Fruit fly (Drosophila melanogaster) whole organism, embryonic: ENCODE measurements around the gene CG11905.
A peak's percentile ranks its signal among the peaks of the same experiment; 100 is the strongest.

ENCODE experiments used
- ATbp ChIP-seq: fragments of 200-800 bp; sonication (Bioruptor generic); optimal IDR thresholded peaks from 2 replicates; lab custom pipeline; 2017; ENCODE audit warnings: missing biosample characterization, mild to moderate bottlenecking, missing genetic modification characterization, missing genetic modification reagents
- Adf1 ChIP-seq: fragments of 200-800 bp; sonication (Bioruptor generic); IDR thresholded peaks from 2 replicates; pipeline ENCODE4 v1.3.6; 2022; ENCODE audit warnings: missing biosample characterization, missing genetic modification characterization
- Atf6 ChIP-seq: fragments of 200-800 bp; sonication (Bioruptor generic); IDR thresholded peaks from 2 replicates; pipeline ENCODE4 v1.3.6; 2022; ENCODE audit warnings: missing biosample characterization, missing genetic modification characterization
- Blimp-1 ChIP-seq: fragments of 200-800 bp; sonication (Bioruptor generic); optimal IDR thresholded peaks from 3 replicates; lab custom pipeline; 2018; ENCODE audit warnings: missing biosample characterization, missing genetic modification characterization, mild to moderate bottlenecking, moderate library complexity, missing genetic modification reagents
- CG10979 ChIP-seq: fragments of 200-800 bp; sonication (Bioruptor generic); optimal IDR thresholded peaks from 2 replicates; lab custom pipeline; 2018; ENCODE audit warnings: missing biosample characterization, mild to moderate bottlenecking, missing genetic modification characterization, moderate library complexity
- CG11247 ChIP-seq: fragments of 200-800 bp; sonication (Bioruptor generic); IDR thresholded peaks from 2 replicates; pipeline ENCODE4 v1.3.6; 2022; ENCODE audit warnings: missing biosample characterization, missing genetic modification characterization
- CG13287 ChIP-seq: fragments of 200-800 bp; sonication (Bioruptor generic); IDR thresholded peaks from 2 replicates; pipeline ENCODE4 v1.3.6; 2022; ENCODE audit warnings: missing biosample characterization, missing genetic modification characterization; ENCODE audit not compliant: partially characterized antibody
- CG13296 ChIP-seq: fragments of 200-800 bp; sonication (Bioruptor generic); optimal IDR thresholded peaks from 3 replicates; lab custom pipeline; 2018; ENCODE audit warnings: missing biosample characterization, mild to moderate bottlenecking, missing genetic modification characterization
- CG14710 ChIP-seq: fragments of 200-800 bp; sonication (Bioruptor generic); optimal IDR thresholded peaks from 3 replicates; lab custom pipeline; 2019; ENCODE audit warnings: missing biosample characterization, mild to moderate bottlenecking, missing genetic modification characterization, moderate library complexity
- CG1602 ChIP-seq: fragments of 200-800 bp; sonication (Bioruptor generic); optimal IDR thresholded peaks from 3 replicates; lab custom pipeline; 2016; ENCODE audit warnings: missing biosample characterization, missing genetic modification characterization
- CG17361 ChIP-seq: fragments of 200-800 bp; sonication (Bioruptor generic); IDR thresholded peaks from 3 replicates; pipeline ENCODE4 v1.3.6; 2022; ENCODE audit warnings: missing biosample characterization, missing genetic modification characterization
- CG31365 ChIP-seq: fragments of 200-800 bp; sonication (Bioruptor generic); optimal IDR thresholded peaks from 2 replicates; lab custom pipeline; 2018; ENCODE audit warnings: missing biosample characterization, mild to moderate bottlenecking, missing genetic modification characterization
- CG32532 ChIP-seq: fragments of 200-800 bp; sonication (Bioruptor generic); IDR thresholded peaks from 2 replicates; pipeline ENCODE4 v1.3.6; 2022; ENCODE audit warnings: missing biosample characterization, missing genetic modification characterization
- CG42726 ChIP-seq: fragments of 200-800 bp; sonication (Bioruptor generic); IDR thresholded peaks from 2 replicates; pipeline ENCODE4 v1.3.6; 2022; ENCODE audit warnings: missing biosample characterization, missing genetic modification characterization; ENCODE audit not compliant: partially characterized antibody
- CG43689 ChIP-seq: fragments of 200-800 bp; sonication (Bioruptor generic); IDR thresholded peaks from 2 replicates; pipeline ENCODE4 v1.3.6; 2022; ENCODE audit warnings: missing biosample characterization, missing genetic modification characterization
- CG5180 ChIP-seq: fragments of 200-800 bp; sonication (Bioruptor generic); optimal IDR thresholded peaks from 3 replicates; lab custom pipeline; 2017; ENCODE audit warnings: missing biosample characterization, missing genetic modification characterization, mild to moderate bottlenecking, moderate library complexity, missing genetic modification reagents
- CG8290 ChIP-seq, 3 experiments: fragments of 200-800 bp; sonication (Bioruptor generic); optimal IDR thresholded peaks; 2 replicates each; lab custom pipeline; 2016 to 2019; ENCODE audit warnings: missing biosample characterization in 3 of 3, missing genetic modification characterization in 3 of 3, mild to moderate bottlenecking in 2 of 3, moderate library complexity in 1 of 3
- CG8388 ChIP-seq: fragments of 200-800 bp; sonication (Bioruptor generic); optimal IDR thresholded peaks from 2 replicates; lab custom pipeline; 2019; ENCODE audit warnings: missing biosample characterization, mild to moderate bottlenecking, missing genetic modification characterization, moderate library complexity
- Chrac-16 ChIP-seq: fragments of 200-800 bp; sonication (Bioruptor generic); optimal IDR thresholded peaks from 3 replicates; lab custom pipeline; 2016; ENCODE audit warnings: missing biosample characterization, missing genetic modification characterization
- Dfd ChIP-seq, 2 experiments: fragments of >200 bp; optimal IDR thresholded peaks; 2 replicates each; lab custom pipeline; 2017; ENCODE audit warnings: missing biosample characterization in 2 of 2, missing genetic modification characterization in 2 of 2
- Hmx ChIP-seq: fragments of 200-800 bp; sonication (Bioruptor generic); optimal IDR thresholded peaks from 2 replicates; lab custom pipeline; 2016; ENCODE audit warnings: missing biosample characterization, missing genetic modification characterization
- Lpt ChIP-seq: fragments of >200 bp; optimal IDR thresholded peaks from 2 replicates; lab custom pipeline; 2018; ENCODE audit warnings: missing biosample characterization, missing genetic modification characterization
- Med ChIP-seq: fragments of 200-800 bp; sonication (Bioruptor generic); peaks from one replicate; lab custom pipeline; 2016; ENCODE audit warnings: missing biosample characterization, missing genetic modification characterization, mild to moderate bottlenecking, inconsistent platforms, moderate library complexity
- Nf-YA ChIP-seq: fragments of 200-800 bp; sonication (Bioruptor generic); IDR thresholded peaks from 2 replicates; pipeline ENCODE4 v1.3.6; 2022; ENCODE audit warnings: missing biosample characterization, missing genetic modification characterization
- Side ChIP-seq: fragments of 200-800 bp; sonication (Bioruptor generic); optimal IDR thresholded peaks from 2 replicates; lab custom pipeline; 2016; ENCODE audit warnings: missing biosample characterization, missing genetic modification characterization
- Six4 ChIP-seq: fragments of 200-800 bp; sonication (Bioruptor generic); optimal IDR thresholded peaks from 2 replicates; lab custom pipeline; 2016; ENCODE audit warnings: missing biosample characterization, missing genetic modification characterization
- amos ChIP-seq: fragments of 200-800 bp; sonication (Bioruptor generic); IDR thresholded peaks from 2 replicates; pipeline ENCODE4 v1.3.6; 2022; ENCODE audit warnings: missing biosample characterization, missing genetic modification characterization; ENCODE audit not compliant: partially characterized antibody
- bbx ChIP-seq: fragments of 200-800 bp; sonication (Bioruptor generic); IDR thresholded peaks from 2 replicates; pipeline ENCODE4 v1.3.6; 2022; ENCODE audit warnings: missing biosample characterization, missing genetic modification characterization; ENCODE audit not compliant: partially characterized antibody
- bigmax ChIP-seq: fragments of 200-800 bp; sonication (Bioruptor generic); optimal IDR thresholded peaks from 2 replicates; lab custom pipeline; 2018; ENCODE audit warnings: missing biosample characterization, mild to moderate bottlenecking, missing genetic modification characterization
- btn ChIP-seq: fragments of 200-800 bp; sonication (Bioruptor generic); optimal IDR thresholded peaks from 2 replicates; lab custom pipeline; 2016; ENCODE audit warnings: missing biosample characterization, missing genetic modification characterization
- chif ChIP-seq, 2 experiments: fragments of 200-800 bp; sonication (Bioruptor generic); optimal IDR thresholded peaks; 3 replicates each; lab custom pipeline; 2016; ENCODE audit warnings: missing biosample characterization in 2 of 2, missing genetic modification characterization in 2 of 2
- chm ChIP-seq: fragments of 200-800 bp; sonication (Bioruptor generic); IDR thresholded peaks from 2 replicates; pipeline ENCODE4 v1.3.6; 2022; ENCODE audit warnings: missing biosample characterization, missing genetic modification characterization
- dmrt11E ChIP-seq: fragments of 200-800 bp; sonication (Bioruptor generic); optimal IDR thresholded peaks from 3 replicates; lab custom pipeline; 2018; ENCODE audit warnings: missing biosample characterization, mild to moderate bottlenecking, missing genetic modification characterization, moderate library complexity
- ham ChIP-seq: fragments of 200-800 bp; sonication (Bioruptor generic); IDR thresholded peaks from 2 replicates; pipeline ENCODE4 v1.3.6; 2022; ENCODE audit warnings: missing biosample characterization, missing genetic modification characterization
- hkb ChIP-seq, 2 experiments: fragments of 200-800 bp in 1 of 2; fragments of >200 bp in 1 of 2; sonication (Bioruptor generic) in 1 of 2; IDR thresholded peaks in 1 of 2; optimal IDR thresholded peaks in 1 of 2; 2 replicates each; pipeline versions ENCODE4 v1.3.6 to Lab custom; 2017 to 2022; ENCODE audit warnings: missing biosample characterization in 1 of 2, missing genetic modification characterization in 1 of 2
- ind ChIP-seq: fragments of 200-800 bp; sonication (Bioruptor generic); optimal IDR thresholded peaks from 3 replicates; lab custom pipeline; 2016; ENCODE audit warnings: missing biosample characterization, missing genetic modification characterization
- nmo ChIP-seq: fragments of 200-800 bp; sonication (Bioruptor generic); optimal IDR thresholded peaks from 2 replicates; lab custom pipeline; 2018; ENCODE audit warnings: missing biosample characterization, mild to moderate bottlenecking, missing genetic modification characterization, moderate library complexity
- oc ChIP-seq: fragments of 200-800 bp; sonication (Bioruptor generic); optimal IDR thresholded peaks from 2 replicates; lab custom pipeline; 2018; ENCODE audit warnings: missing biosample characterization, mild to moderate bottlenecking, missing genetic modification characterization, moderate library complexity
- odd ChIP-seq: fragments of 200-800 bp; sonication (Bioruptor generic); optimal IDR thresholded peaks from 2 replicates; lab custom pipeline; 2017; ENCODE audit warnings: missing biosample characterization, mild to moderate bottlenecking, missing genetic modification characterization
- phol ChIP-seq: fragments of 200-800 bp; sonication (Bioruptor generic); optimal IDR thresholded peaks from 3 replicates; lab custom pipeline; 2018; ENCODE audit warnings: missing biosample characterization, mild to moderate bottlenecking, missing genetic modification characterization, moderate library complexity
- sd ChIP-seq: fragments of 200-800 bp; sonication (Bioruptor generic); optimal IDR thresholded peaks from 3 replicates; lab custom pipeline; 2018; ENCODE audit warnings: missing biosample characterization, mild to moderate bottlenecking, missing genetic modification characterization, moderate library complexity
- slbo ChIP-seq: fragments of 200-800 bp; sonication (Bioruptor generic); IDR thresholded peaks from 2 replicates; pipeline ENCODE4 v1.3.6; 2022; ENCODE audit warnings: missing biosample characterization, missing genetic modification characterization
- so ChIP-seq: fragments of 200-800 bp; sonication (Bioruptor generic); IDR thresholded peaks from 3 replicates; pipeline ENCODE4 v1.3.6; 2022; ENCODE audit warnings: missing biosample characterization, missing genetic modification characterization
- tna ChIP-seq: fragments of 200-800 bp; sonication (Bioruptor generic); IDR thresholded peaks from 2 replicates; pipeline ENCODE4 v1.3.6; 2022; ENCODE audit warnings: missing biosample characterization, missing genetic modification characterization; ENCODE audit not compliant: partially characterized antibody
- vvl ChIP-seq: fragments of 200-800 bp; sonication (Bioruptor generic); IDR thresholded peaks from 2 replicates; pipeline ENCODE4 v1.3.6; 2022; ENCODE audit warnings: missing biosample characterization, missing genetic modification characterization
- zen2 ChIP-seq: fragments of 200-800 bp; sonication (Bioruptor generic); IDR thresholded peaks from 3 replicates; pipeline ENCODE4 v1.3.6; 2022; ENCODE audit warnings: missing biosample characterization, missing genetic modification characterization; ENCODE audit not compliant: partially characterized antibody

Gene CG11905

dm6 chr3L:16975638-16976528 lies 40.5 kb upstream of the CG11905 start (continued):
- TF ChIP-seq Adf1 (GFP tag; lab: Robert Waterston, UW), result peak; percentile 96
- TF ChIP-seq sd, result peak; percentile 14
- TF ChIP-seq zen2 (GFP tag; lab: Robert Waterston, UW), result 0 out of 3 replicates have a peak, but pooled peaks have one; percentile 28
- TF ChIP-seq Nf-YA (GFP tag; lab: Robert Waterston, UW), result 0 out of 2 replicates have a peak, but pooled peaks have one; percentile 13
- TF ChIP-seq CG8290 (GFP tag; optimal IDR thresholded peaks at IDR 0.05; lab: Kevin White, UChicago), result no peak
- peak in 1 of 2 experiments; percentile 4 for TF ChIP-seq CG8290 (tag; optimal IDR thresholded peaks at IDR 0.05; lab: Kevin White, UChicago)
- TF ChIP-seq Six4, result no peak
- TF ChIP-seq dmrt11E (tag; lab: Kevin White, UChicago), result peak; percentile 28
- no peak for TF ChIP-seq CG31365 (tag; lab: Kevin White, UChicago)
- TF ChIP-seq CG42726 (GFP tag; lab: Robert Waterston, UW), result 0 out of 2 replicates have a peak, but pooled peaks have one; percentile 14
- TF ChIP-seq ham (GFP tag; lab: Robert Waterston, UW), result no peak
- TF ChIP-seq CG11247, result no peak
- TF ChIP-seq Chrac-16 (GFP tag; lab: Kevin White, UChicago), result no peak
- TF ChIP-seq CG32532 (GFP tag; lab: Robert Waterston, UW), result peak; percentile 16; the same call in 1 of the 2 replicates
- TF ChIP-seq CG5180 (GFP tag; lab: Kevin White, UChicago), result no peak
- no peak for TF ChIP-seq btn (GFP tag; lab: Kevin White, UChicago)
- no peak for TF ChIP-seq Side (GFP tag; lab: Kevin White, UChicago)
- peak; percentile 76; the same call in 1 of the 2 replicates for TF ChIP-seq chm (GFP tag; lab: Robert Waterston, UW)
- TF ChIP-seq bbx (GFP tag; lab: Robert Waterston, UW), result peak; percentile 39; the same call in 1 of the 2 replicates
- peak; percentile 4 for TF ChIP-seq Blimp-1
- TF ChIP-seq bigmax (GFP tag; lab: Kevin White, UChicago), result no peak
- peak; percentile 26 for TF ChIP-seq CG10979
- TF ChIP-seq Atf6 (GFP tag; lab: Robert Waterston, UW), result peak; percentile 31; the same call in 1 of the 2 replicates
- peak; percentile 66; the same call in 1 of the 3 replicates for TF ChIP-seq CG17361 (GFP tag; lab: Robert Waterston, UW)
- no peak for TF ChIP-seq CG13296 (GFP tag; lab: Kevin White, UChicago)
- TF ChIP-seq slbo (GFP tag; lab: Robert Waterston, UW), result 0 out of 2 replicates have a peak, but pooled peaks have one; percentile 4
- no peak for TF ChIP-seq CG43689 (GFP tag; lab: Robert Waterston, UW)
- TF ChIP-seq CG14710, result peak; percentile 38
- TF ChIP-seq vvl (GFP tag; lab: Robert Waterston, UW), result peak; percentile 24; the same call in 1 of the 2 replicates
- TF ChIP-seq hkb (optimal IDR thresholded peaks at IDR 0.05; lab: Kevin White, UChicago), result no peak
- peak; percentile 32; the same call in 1 of the 2 replicates for TF ChIP-seq hkb (GFP tag; IDR thresholded peaks at IDR 0.05; lab: Robert Waterston, UW)
- TF ChIP-seq CG1602, result peak; percentile 8
- no peak for TF ChIP-seq ind (GFP tag; lab: Kevin White, UChicago)
- peak; percentile 28; the same call in 1 of the 2 replicates for TF ChIP-seq amos
- TF ChIP-seq Med (GFP tag; lab: Kevin White, UChicago), result peak; percentile 89
- TF ChIP-seq so (GFP tag; lab: Robert Waterston, UW), result 0 out of 3 replicates have a peak, but pooled peaks have one; percentile 19
- TF ChIP-seq Lpt, result no peak
- TF ChIP-seq nmo (GFP tag; lab: Kevin White, UChicago), result peak; percentile 33
- TF ChIP-seq odd (GFP tag; lab: Kevin White, UChicago), result no peak
- peak; percentile 24 for TF ChIP-seq ATbp (GFP tag; lab: Kevin White, UChicago)
- TF ChIP-seq CG8388, result peak; percentile 7
- TF ChIP-seq phol, result peak; percentile 25
- TF ChIP-seq chif (GFP tag; optimal IDR thresholded peaks at IDR 0.05; lab: Kevin White, UChicago), result no peak
- TF ChIP-seq CG13287, result peak; percentile 39; the same call in 1 of the 2 replicates
- peak; percentile 29 for TF ChIP-seq oc (tag; lab: Kevin White, UChicago)
- TF ChIP-seq tna, result 0 out of 2 replicates have a peak, but pooled peaks have one; percentile 25
- TF ChIP-seq Hmx (GFP tag; lab: Kevin White, UChicago), result no peak
- peak in 1 of 2 experiments; percentile 71 for TF ChIP-seq Dfd (GFP tag; optimal IDR thresholded peaks at IDR 0.05; lab: Kevin White, UChicago)
